Worm (Caenorhabditis elegans) whole organism, young adult: ENCODE measurements around the gene srw-41.

Experiments used
- B0035.1 ChIP-seq: sonication (generic microtip); optimal IDR thresholded peaks from 2 replicates; lab custom pipeline; 2016; ENCODE audit warnings: missing genetic modification characterization, mild to moderate bottlenecking, missing compliant biosample characterization, missing genotype, missing genetic modification reagents
- D2030.7 ChIP-seq: fragments of 200-800 bp; sonication (Bioruptor generic); IDR thresholded peaks from 2 replicates; pipeline ENCODE4 v1.3.6; 2022; ENCODE audit warnings: missing genetic modification reagents, missing genetic modification characterization, missing compliant biosample characterization
- F23B12.7 ChIP-seq: sonication (generic microtip); optimal IDR thresholded peaks from 2 replicates; lab custom pipeline; 2017; ENCODE audit warnings: missing genetic modification characterization, mild to moderate bottlenecking, missing compliant biosample characterization, antibody characterized with exemption, moderate library complexity; ENCODE audit not compliant: insufficient read depth
- F33H1.4 ChIP-seq: fragments of 200-800 bp; sonication (Bioruptor generic); IDR thresholded peaks from 2 replicates; pipeline ENCODE4 v1.3.6; 2022; ENCODE audit warnings: missing genetic modification reagents, missing genetic modification characterization, missing compliant biosample characterization
- F55B11.4 ChIP-seq: sonication (generic microtip); optimal IDR thresholded peaks from 2 replicates; lab custom pipeline; 2016; ENCODE audit warnings: missing compliant biosample characterization, missing genetic modification characterization, borderline replicate concordance; ENCODE audit not compliant: insufficient read depth
- F57A8.1 ChIP-seq: fragments of 200-800 bp; sonication (Bioruptor generic); optimal IDR thresholded peaks from 2 replicates; lab custom pipeline; 2018; ENCODE audit warnings: mild to moderate bottlenecking, missing genetic modification characterization, moderate library complexity, missing compliant biosample characterization
- K12H6.12 ChIP-seq: fragments of 200-800 bp; sonication (Bioruptor generic); optimal IDR thresholded peaks from 2 replicates; lab custom pipeline; 2018; ENCODE audit warnings: mild to moderate bottlenecking, missing genetic modification characterization, missing compliant biosample characterization
- T26A5.8 ChIP-seq: sonication (generic microtip); optimal IDR thresholded peaks from 2 replicates; lab custom pipeline; 2016; ENCODE audit warnings: missing genetic modification characterization, missing compliant biosample characterization
- Y56A3A.18 ChIP-seq: fragments of 200-800 bp; sonication (Bioruptor generic); IDR thresholded peaks from 2 replicates; pipeline ENCODE4 v1.3.6; 2022; ENCODE audit warnings: missing genetic modification reagents, missing genetic modification characterization, missing compliant biosample characterization
- Y79H2A.3 ChIP-seq: fragments of 200-800 bp; sonication (Bioruptor generic); conservative IDR thresholded peaks from 2 replicates; pipeline ENCODE4 v1.3.6; 2022; ENCODE audit warnings: missing genetic modification reagents, missing genetic modification characterization, missing compliant biosample characterization
- ZK185.1 ChIP-seq: sonication (generic microtip); optimal IDR thresholded peaks from 2 replicates; lab custom pipeline; 2016; ENCODE audit warnings: mild to moderate bottlenecking, missing genetic modification characterization, missing compliant biosample characterization; ENCODE audit not compliant: poor library complexity, severe bottlenecking
- akir-1 ChIP-seq: fragments of 200-800 bp; sonication (Bioruptor generic); optimal IDR thresholded peaks from 2 replicates; lab custom pipeline; 2018; ENCODE audit warnings: mild to moderate bottlenecking, missing genetic modification characterization, moderate library complexity, missing compliant biosample characterization
- aptf-3 ChIP-seq: fragments of 200-800 bp; sonication (Bioruptor generic); IDR thresholded peaks from 2 replicates; pipeline ENCODE4 v1.3.6; 2022; ENCODE audit warnings: missing genetic modification characterization, missing compliant biosample characterization
- atf-7 ChIP-seq: sonication (generic microtip); optimal IDR thresholded peaks from 2 replicates; lab custom pipeline; 2017; ENCODE audit warnings: mild to moderate bottlenecking, missing genetic modification characterization, missing compliant biosample characterization
- attf-5 ChIP-seq: fragments of 200-800 bp; sonication (Bioruptor generic); optimal IDR thresholded peaks from 2 replicates; lab custom pipeline; 2018; ENCODE audit warnings: mild to moderate bottlenecking, missing genetic modification characterization, missing compliant biosample characterization
- attf-6 ChIP-seq: fragments of 200-800 bp; sonication (Bioruptor generic); IDR thresholded peaks from 2 replicates; pipeline ENCODE4 v1.3.6; 2022; ENCODE audit warnings: missing genetic modification reagents, missing genetic modification characterization, missing compliant biosample characterization
- ccch-3 ChIP-seq: fragments of 200-800 bp; sonication (Bioruptor generic); optimal IDR thresholded peaks from 2 replicates; lab custom pipeline; 2018; ENCODE audit warnings: mild to moderate bottlenecking, missing genetic modification characterization, missing compliant biosample characterization
- chd-7 ChIP-seq: sonication (generic microtip); optimal IDR thresholded peaks from 2 replicates; lab custom pipeline; 2016; ENCODE audit warnings: mild to moderate bottlenecking, missing genetic modification characterization, moderate library complexity, missing compliant biosample characterization
- die-1 ChIP-seq: sonication (generic microtip); optimal IDR thresholded peaks from 2 replicates; lab custom pipeline; 2016; ENCODE audit warnings: missing genotype, mild to moderate bottlenecking, missing genetic modification characterization, missing compliant biosample characterization
- dpff-1 ChIP-seq: sonication (generic microtip); optimal IDR thresholded peaks from 2 replicates; lab custom pipeline; 2017; ENCODE audit warnings: mild to moderate bottlenecking, missing genetic modification characterization, missing compliant biosample characterization
- ekl-4 ChIP-seq: fragments of 200-800 bp; sonication (Bioruptor generic); IDR thresholded peaks from 2 replicates; pipeline ENCODE4 v1.3.6; 2022; ENCODE audit warnings: missing genetic modification reagents, missing genetic modification characterization, missing compliant biosample characterization
- hmg-20 ChIP-seq: fragments of 200-800 bp; sonication (Bioruptor generic); IDR thresholded peaks from 2 replicates; pipeline ENCODE4 v1.3.6; 2022; ENCODE audit warnings: missing genetic modification reagents, missing genetic modification characterization, missing compliant biosample characterization
- hsf-1 ChIP-seq: fragments of 200-800 bp; sonication (Bioruptor generic); IDR thresholded peaks from 2 replicates; pipeline ENCODE4 v1.3.6; 2022; ENCODE audit warnings: missing genetic modification reagents, missing genetic modification characterization, missing compliant biosample characterization
- let-607 ChIP-seq, 2 experiments: fragments of 200-800 bp in 1 of 2; sonication (Bioruptor generic) in 1 of 2; sonication (generic microtip) in 1 of 2; optimal IDR thresholded peaks; 2 replicates each; lab custom pipeline; 2016 to 2018; ENCODE audit warnings: mild to moderate bottlenecking in 2 of 2, missing compliant biosample characterization in 2 of 2, missing genetic modification characterization in 2 of 2, moderate library complexity in 2 of 2, missing genotype in 1 of 2
- lin-35 ChIP-seq, 3 experiments: fragments of 150-350 bp in 2 of 3; sonication (generic microtip) in 1 of 3; optimal IDR thresholded peaks; 2 replicates each; lab custom pipeline; 2014 to 2018; ENCODE audit warnings: missing biosample characterization in 3 of 3, missing genetic modification characterization in 3 of 3, missing genetic modification reagents in 3 of 3
- lin-54 ChIP-seq: fragments of 200-800 bp; sonication (Bioruptor generic); optimal IDR thresholded peaks from 2 replicates; lab custom pipeline; 2018; ENCODE audit warnings: mild to moderate bottlenecking, missing genetic modification characterization, missing compliant biosample characterization
- lsl-1 ChIP-seq: fragments of 200-800 bp; sonication (Bioruptor generic); optimal IDR thresholded peaks from 2 replicates; lab custom pipeline; 2018; ENCODE audit warnings: mild to moderate bottlenecking, missing genetic modification characterization, moderate library complexity, missing compliant biosample characterization
- madf-8 ChIP-seq: fragments of 200-800 bp; sonication (Bioruptor generic); conservative IDR thresholded peaks from 2 replicates; pipeline ENCODE4 v1.3.6; 2022; ENCODE audit warnings: missing genetic modification reagents, missing genetic modification characterization, missing compliant biosample characterization
- mcd-1 ChIP-seq: fragments of 200-800 bp; sonication (Bioruptor generic); IDR thresholded peaks from 2 replicates; pipeline ENCODE4 v1.3.6; 2022; ENCODE audit warnings: missing genetic modification reagents, missing genetic modification characterization, missing compliant biosample characterization
- nfya-2 ChIP-seq: fragments of 200-800 bp; sonication (Bioruptor generic); IDR thresholded peaks from 2 replicates; pipeline ENCODE4 v1.3.6; 2022; ENCODE audit warnings: missing genetic modification reagents, missing genetic modification characterization, missing compliant biosample characterization
- nfyb-1 ChIP-seq: fragments of 200-800 bp; sonication (Bioruptor generic); IDR thresholded peaks from 2 replicates; pipeline ENCODE4 v1.3.6; 2022; ENCODE audit warnings: missing genetic modification reagents, missing genetic modification characterization, missing compliant biosample characterization
- nhr-27 ChIP-seq: fragments of 200-800 bp; sonication (Bioruptor generic); optimal IDR thresholded peaks from 2 replicates; lab custom pipeline; 2018; ENCODE audit warnings: mild to moderate bottlenecking, missing genetic modification characterization, moderate library complexity, missing compliant biosample characterization
- rec-8 ChIP-seq, 2 experiments: sonication (generic microtip); optimal IDR thresholded peaks; 2 replicates each; lab custom pipeline; 2016; ENCODE audit warnings: mild to moderate bottlenecking in 2 of 2, missing genetic modification characterization in 2 of 2, missing genetic modification reagents in 2 of 2, missing genotype in 2 of 2, missing biosample characterization in 1 of 2, missing compliant biosample characterization in 1 of 2, moderate library complexity in 1 of 2
- rpc-1 ChIP-seq, 2 experiments: fragments of 150-350 bp in 1 of 2; sonication (generic microtip) in 1 of 2; optimal IDR thresholded peaks; 2 replicates each; lab custom pipeline; 2014 to 2018; ENCODE audit warnings: missing biosample characterization in 1 of 2, missing genetic modification characterization in 1 of 2, missing genetic modification reagents in 1 of 2, missing genotype in 1 of 2
- snpc-1.1 ChIP-seq: sonication (generic microtip); optimal IDR thresholded peaks from 2 replicates; lab custom pipeline; 2017; ENCODE audit warnings: missing genetic modification characterization, mild to moderate bottlenecking, missing compliant biosample characterization, antibody characterized with exemption, moderate library complexity, missing genotype, missing genetic modification reagents; ENCODE audit not compliant: insufficient read depth
- snpc-3.4 ChIP-seq: sonication (generic microtip); optimal IDR thresholded peaks from 2 replicates; lab custom pipeline; 2017; ENCODE audit warnings: missing genetic modification characterization, mild to moderate bottlenecking, missing compliant biosample characterization, antibody characterized with exemption, moderate library complexity, missing genotype, missing genetic modification reagents
- tlf-1 ChIP-seq: fragments of 200-800 bp; sonication (Bioruptor generic); optimal IDR thresholded peaks from 2 replicates; lab custom pipeline; 2018; ENCODE audit warnings: mild to moderate bottlenecking, missing genetic modification characterization, missing compliant biosample characterization
- zfh-2 ChIP-seq: fragments of 200-800 bp; sonication (Bioruptor generic); conservative IDR thresholded peaks from 2 replicates; pipeline ENCODE4 v1.3.6; 2022; ENCODE audit warnings: missing genetic modification reagents, missing genetic modification characterization, missing compliant biosample characterization
- ztf-3 ChIP-seq: fragments of 200-800 bp; sonication (Bioruptor generic); optimal IDR thresholded peaks from 2 replicates; lab custom pipeline; 2018; ENCODE audit warnings: mild to moderate bottlenecking, missing genetic modification characterization, missing compliant biosample characterization

Gene srw-41

DNA sequence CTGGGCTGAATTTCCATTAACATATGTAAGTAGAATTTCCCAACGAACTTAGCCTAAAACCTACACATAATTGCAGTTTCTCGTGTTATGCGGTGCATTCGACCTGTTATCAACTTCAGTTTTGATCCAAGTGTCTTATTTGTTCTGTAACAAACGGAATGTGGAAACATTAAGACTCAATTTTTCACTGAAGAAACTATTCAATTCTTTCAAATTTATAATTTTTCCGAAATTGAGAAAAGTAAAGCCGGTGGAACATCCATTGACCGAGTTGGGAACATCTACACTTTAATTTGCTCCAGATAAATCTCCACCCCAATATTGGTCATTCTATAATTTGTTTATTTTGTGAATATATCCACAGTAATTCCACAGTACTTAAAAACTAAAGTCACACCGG lies 22.9 kb upstream of the srw-41 start:
- TF ChIP-seq lin-35 (GFP tag; optimal IDR thresholded peaks at IDR 0.05; lab: Kevin White, UChicago), result no peak
- TF ChIP-seq nfya-2 (GFP tag; lab: Robert Waterston, UW), result no peak
- TF ChIP-seq zfh-2, result no peak
- TF ChIP-seq akir-1 (GFP tag; lab: Kevin White, UChicago), result no peak
- TF ChIP-seq mcd-1 (GFP tag; lab: Robert Waterston, UW), result no peak
- no peak for TF ChIP-seq ccch-3 (GFP tag; lab: Kevin White, UChicago)
- TF ChIP-seq tlf-1, result no peak
- no peak for TF ChIP-seq Y56A3A.18 (GFP tag; lab: Robert Waterston, UW)
- no peak for TF ChIP-seq die-1 (tag; lab: Kevin White, UChicago)
- no peak for TF ChIP-seq lsl-1 (GFP tag; lab: Kevin White, UChicago)
- TF ChIP-seq madf-8 (GFP tag; lab: Robert Waterston, UW), result no peak
- no peak for TF ChIP-seq hmg-20
- TF ChIP-seq ekl-4 (GFP tag; lab: Robert Waterston, UW), result no peak
- TF ChIP-seq atf-7 (tag; lab: Kevin White, UChicago), result no peak
- no peak for TF ChIP-seq aptf-3 (GFP tag; lab: Robert Waterston, UW)
- TF ChIP-seq F57A8.1 (GFP tag; lab: Kevin White, UChicago), result no peak
- TF ChIP-seq rpc-1 (optimal IDR thresholded peaks at IDR 0.05; lab: Kevin White, UChicago), result no peak
- TF ChIP-seq rpc-1 (tag; optimal IDR thresholded peaks at IDR 0.05; lab: Kevin White, UChicago), result no peak
- no peak for TF ChIP-seq nfyb-1 (GFP tag; lab: Robert Waterston, UW)
- TF ChIP-seq lin-54 (GFP tag; lab: Kevin White, UChicago), result no peak
- TF ChIP-seq F23B12.7 (tag; lab: Kevin White, UChicago), result no peak

DNA sequence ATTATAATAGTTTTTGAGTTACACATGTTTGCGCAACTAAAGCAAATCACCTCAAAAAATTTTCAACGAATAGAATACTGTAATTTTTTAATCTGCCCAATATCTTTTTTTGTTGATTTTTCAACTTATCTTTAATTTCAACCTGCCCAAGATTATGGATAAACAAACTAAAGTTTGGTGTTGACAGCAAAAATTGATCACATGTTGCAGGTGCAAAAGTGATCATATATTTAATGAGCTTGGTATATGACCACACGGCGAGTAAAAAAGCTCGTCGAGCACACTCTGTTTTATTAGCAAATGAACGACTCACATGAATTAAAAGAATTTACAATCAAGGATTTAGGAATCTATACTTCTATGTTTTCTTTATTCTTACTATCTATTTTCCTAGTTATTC lies 21.7 kb upstream of the srw-41 start, which contains the start of gene srz-1:
Gene srz-1, plus strand, starts transcription at position 301 of the 400 bp plus-strand sequence.
- TF ChIP-seq aptf-3 (GFP tag; lab: Robert Waterston, UW), result no peak
- TF ChIP-seq, all 124 proteins: peak for 0

- TF ChIP-seq F33H1.4 (GFP tag; lab: Robert Waterston, UW), result no peak
- TF ChIP-seq B0035.1, result no peak
- no peak for TF ChIP-seq Y79H2A.3
- TF ChIP-seq ztf-3 (GFP tag; lab: Kevin White, UChicago), result no peak
Measured at ce11 chrV:16679237-16679636, 18.0 kb upstream of the srw-41 start, which contains the start of gene srz-103. TSS of gene srz-103 (minus strand) at chrV:16679337.

- TF ChIP-seq ztf-3 (GFP tag; lab: Kevin White, UChicago), result no peak
- no peak for TF ChIP-seq attf-5 (GFP tag; lab: Kevin White, UChicago)
- no peak for TF ChIP-seq B0035.1
- no peak for TF ChIP-seq T26A5.8 (tag; lab: Kevin White, UChicago)
- TF ChIP-seq D2030.7 (GFP tag; lab: Robert Waterston, UW), result no peak
- TF ChIP-seq ccch-3 (GFP tag; lab: Kevin White, UChicago), result no peak
- TF ChIP-seq let-607 (tag; optimal IDR thresholded peaks at IDR 0.05; lab: Kevin White, UChicago), result no peak
- no peak for TF ChIP-seq chd-7 (tag; lab: Kevin White, UChicago)
- no peak for TF ChIP-seq Y79H2A.3
- no peak for TF ChIP-seq nhr-27 (tag; lab: Kevin White, UChicago)
- no peak for TF ChIP-seq snpc-1.1
- no peak for TF ChIP-seq attf-6 (GFP tag; lab: Robert Waterston, UW)
- no peak for TF ChIP-seq F55B11.4 (tag; lab: Kevin White, UChicago)
- TF ChIP-seq ZK185.1 (tag; lab: Kevin White, UChicago), result no peak
- no peak for TF ChIP-seq dpff-1
- TF ChIP-seq hsf-1 (GFP tag; lab: Robert Waterston, UW), result no peak
- no peak for TF ChIP-seq rec-8 (tag; optimal IDR thresholded peaks at IDR 0.05; lab: Kevin White, UChicago)
- no peak for TF ChIP-seq snpc-3.4 (tag; lab: Kevin White, UChicago)
- no peak for TF ChIP-seq K12H6.12 (tag; lab: Kevin White, UChicago)
- TF ChIP-seq, all 124 proteins: peak for 0
Measured at ce11 chrV:16679981-16680380, 17.3 kb upstream of the srw-41 start, which contains the start of gene srw-44. TSS of gene srw-44 (plus strand) at chrV:16680281.
